Fruit fly (Drosophila melanogaster): ENCODE data around the gene CG11983.

The CG11983 gene

DNA sequence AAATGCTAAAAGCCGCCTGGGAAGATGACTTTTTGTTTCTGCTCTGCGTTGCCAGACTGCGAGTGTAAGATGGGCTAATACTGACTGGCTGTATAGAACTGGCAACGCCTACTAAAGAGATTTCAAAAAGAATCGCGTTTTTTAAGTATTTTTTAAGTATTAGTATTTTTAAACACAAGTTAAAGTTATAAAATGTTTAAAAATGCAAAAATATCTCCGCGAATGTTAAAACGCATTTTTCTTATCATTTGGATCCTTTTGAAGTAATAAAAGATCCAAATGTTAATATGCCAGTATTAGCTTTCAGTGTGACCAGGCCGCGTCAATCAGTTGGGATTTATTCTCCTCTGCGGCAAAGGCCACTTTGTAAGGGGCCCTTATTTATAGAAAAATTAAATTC lies 2.0 kb upstream of the CG11983 start, which contains the start of the genes Prosbeta3 and Iru (continued):
- TF ChIP-seq pnt (GFP tag; optimal IDR thresholded peaks at IDR 0.05), result no peak
- no peak for TF ChIP-seq bcd (GFP tag; optimal IDR thresholded peaks at IDR 0.05)
- TF ChIP-seq Rx (GFP tag; IDR thresholded peaks at IDR 0.05), result no peak
- TF ChIP-seq Mrtf (GFP tag; IDR thresholded peaks at IDR 0.05), result no peak
- TF ChIP-seq lov (optimal IDR thresholded peaks at IDR 0.05), result no peak
- TF ChIP-seq lov (GFP tag; IDR thresholded peaks at IDR 0.05), result no peak
- TF ChIP-seq CG12104 (GFP tag; optimal IDR thresholded peaks at IDR 0.05), result no peak
- no peak for TF ChIP-seq dimm (GFP tag; IDR thresholded peaks at IDR 0.05)
- TF ChIP-seq ci (GFP tag; IDR thresholded peaks at IDR 0.05), result no peak
- no peak for TF ChIP-seq run (tag; optimal IDR thresholded peaks at IDR 0.05)
- no peak for TF ChIP-seq Eip74EF (GFP tag; optimal IDR thresholded peaks at IDR 0.05)
- no peak for TF ChIP-seq abd-A (tag; optimal IDR thresholded peaks at IDR 0.05)
- TF ChIP-seq btn (GFP tag; optimal IDR thresholded peaks at IDR 0.05), result no peak
- TF ChIP-seq tll (GFP tag; optimal IDR thresholded peaks at IDR 0.05), result peak in 1 of 2 experiments; percentile 85
- no peak for TF ChIP-seq CG32767 (GFP tag; IDR thresholded peaks at IDR 0.05)
- TF ChIP-seq kay (GFP tag; optimal IDR thresholded peaks at IDR 0.05), result peak; percentile 10
- no peak for TF ChIP-seq CG9932 (GFP tag; IDR thresholded peaks at IDR 0.05)
- no peak for TF ChIP-seq sr (GFP tag; IDR thresholded peaks at IDR 0.05)
- TF ChIP-seq crp (GFP tag; optimal IDR thresholded peaks at IDR 0.05), result peak in 1 of 2 experiments; percentile 34
- TF ChIP-seq CG8089 (GFP tag; optimal IDR thresholded peaks at IDR 0.05), result no peak
- TF ChIP-seq HLHmδ (GFP tag; optimal IDR thresholded peaks at IDR 0.05), result no peak
- TF ChIP-seq z (GFP tag; IDR thresholded peaks at IDR 0.05), result no peak
- no peak for TF ChIP-seq Chrac-16 (GFP tag; optimal IDR thresholded peaks at IDR 0.05)
- TF ChIP-seq CG4707 (GFP tag; optimal IDR thresholded peaks at IDR 0.05), result no peak
- no peak for TF ChIP-seq CG43689 (GFP tag; IDR thresholded peaks at IDR 0.05)
- no peak for TF ChIP-seq gem (tag; optimal IDR thresholded peaks at IDR 0.05)
- no peak for TF ChIP-seq dan (GFP tag; IDR thresholded peaks at IDR 0.05)
- no peak for TF ChIP-seq rib (GFP tag; IDR thresholded peaks at IDR 0.05)
- TF ChIP-seq jumu (GFP tag; optimal IDR thresholded peaks at IDR 0.05), result no peak
- TF ChIP-seq CG15601 (tag; optimal IDR thresholded peaks at IDR 0.05), result peak; percentile 17
- TF ChIP-seq CG13775 (GFP tag; optimal IDR thresholded peaks at IDR 0.05), result no peak
- TF ChIP-seq B-H2 (GFP tag; optimal IDR thresholded peaks at IDR 0.05), result no peak
- TF ChIP-seq D19B (GFP tag; optimal IDR thresholded peaks at IDR 0.05), result no peak
- TF ChIP-seq CG7745 (tag; optimal IDR thresholded peaks at IDR 0.05), result no peak
- no peak for TF ChIP-seq Optix (GFP tag; IDR thresholded peaks at IDR 0.05)
- no peak for TF ChIP-seq ERR (GFP tag; optimal IDR thresholded peaks at IDR 0.05)
- TF ChIP-seq CG12942 (GFP tag; optimal IDR thresholded peaks at IDR 0.05), result no peak
- no peak for TF ChIP-seq CG33557 (GFP tag; optimal IDR thresholded peaks at IDR 0.05)
- no peak for TF ChIP-seq ac (GFP tag; optimal IDR thresholded peaks at IDR 0.05)
- TF ChIP-seq seq (GFP tag; IDR thresholded peaks at IDR 0.05), result no peak
- no peak for TF ChIP-seq Blimp-1 (GFP tag; optimal IDR thresholded peaks at IDR 0.05)
- TF ChIP-seq CG14050 (GFP tag; IDR thresholded peaks at IDR 0.05), result no peak
- no peak for TF ChIP-seq HLH4C (GFP tag; IDR thresholded peaks at IDR 0.05; ENCODE audit: partially characterized antibody)
- TF ChIP-seq ara (GFP tag; IDR thresholded peaks at IDR 0.05), result no peak
- no peak for TF ChIP-seq zen (tag; optimal IDR thresholded peaks at IDR 0.05)
- TF ChIP-seq CG4730 (GFP tag; IDR thresholded peaks at IDR 0.05), result no peak
- TF ChIP-seq knrl (GFP tag; IDR thresholded peaks at IDR 0.05; ENCODE audit: partially characterized antibody), result no peak; the same call in 2 of the 3 replicates
- TF ChIP-seq CG13287 (GFP tag; IDR thresholded peaks at IDR 0.05; ENCODE audit: partially characterized antibody), result no peak
- TF ChIP-seq lab (GFP tag; optimal IDR thresholded peaks at IDR 0.05), result no peak
- TF ChIP-seq ind (GFP tag; optimal IDR thresholded peaks at IDR 0.05), result no peak
- TF ChIP-seq CG12769 (tag; optimal IDR thresholded peaks at IDR 0.05), result no peak
- no peak for TF ChIP-seq CG4820 (GFP tag; optimal IDR thresholded peaks at IDR 0.05)

Data from whole organism, embryonic.